Fruit fly (Drosophila melanogaster) whole organism, pupa: ENCODE measurements around the gene CG13003.
A peak's percentile ranks its signal among the peaks of the same experiment; 100 is the strongest.

Source experiments
- CG10348 ChIP-seq: fragments of 200-800 bp; sonication (Bioruptor generic); IDR thresholded peaks from 2 replicates; pipeline ENCODE4 v1.3.6; 2022; ENCODE audit warnings: missing biosample characterization, missing genetic modification characterization
- CG12605 ChIP-seq: fragments of 200-800 bp; sonication (Bioruptor generic); IDR thresholded peaks from 2 replicates; pipeline ENCODE4 v1.3.6; 2022; ENCODE audit warnings: missing biosample characterization, missing genetic modification characterization
- CG13204 ChIP-seq: fragments of 200-800 bp; sonication (Bioruptor generic); optimal IDR thresholded peaks from 2 replicates; lab custom pipeline; 2018; ENCODE audit warnings: missing biosample characterization, mild to moderate bottlenecking, missing genetic modification characterization, moderate library complexity
- CG14655 ChIP-seq: fragments of 200-800 bp; sonication (Bioruptor generic); optimal IDR thresholded peaks from 3 replicates; lab custom pipeline; 2017; ENCODE audit warnings: mild to moderate bottlenecking, missing biosample characterization, missing genetic modification reagents, missing genetic modification characterization
- CG15710 ChIP-seq: fragments of 200-800 bp; sonication (Bioruptor generic); optimal IDR thresholded peaks from 2 replicates; lab custom pipeline; 2018; ENCODE audit warnings: missing biosample characterization, mild to moderate bottlenecking, missing genetic modification characterization, moderate library complexity
- CG17806 ChIP-seq: fragments of 200-800 bp; sonication (Bioruptor generic); optimal IDR thresholded peaks from 2 replicates; lab custom pipeline; 2018; ENCODE audit warnings: missing biosample characterization, mild to moderate bottlenecking, missing genetic modification characterization, moderate library complexity
- CG32121 ChIP-seq: fragments of 200-800 bp; sonication (Bioruptor generic); IDR thresholded peaks from 2 replicates; pipeline ENCODE4 v1.3.6; 2022; ENCODE audit warnings: missing biosample characterization, missing genetic modification characterization
- CG34367 ChIP-seq: fragments of 200-800 bp; sonication (Bioruptor generic); optimal IDR thresholded peaks from 2 replicates; lab custom pipeline; 2018; ENCODE audit warnings: missing biosample characterization, mild to moderate bottlenecking, missing genetic modification characterization
- CG4496 ChIP-seq: fragments of 200-800 bp; sonication (Bioruptor generic); IDR thresholded peaks from 3 replicates; pipeline ENCODE4 v1.3.6; 2022; ENCODE audit warnings: missing biosample characterization, missing genetic modification characterization
- CG8159 ChIP-seq: fragments of 200-800 bp; sonication (Bioruptor generic); optimal IDR thresholded peaks from 3 replicates; lab custom pipeline; 2018; ENCODE audit warnings: missing biosample characterization, mild to moderate bottlenecking, missing genetic modification characterization, moderate library complexity
- CG8301 ChIP-seq: fragments of 200-800 bp; sonication (Bioruptor generic); optimal IDR thresholded peaks from 2 replicates; lab custom pipeline; 2018; ENCODE audit warnings: missing biosample characterization, mild to moderate bottlenecking, missing genetic modification characterization
- CG9948 ChIP-seq: fragments of 200-800 bp; sonication (Bioruptor generic); optimal IDR thresholded peaks from 2 replicates; lab custom pipeline; 2018; ENCODE audit warnings: missing biosample characterization, mild to moderate bottlenecking, missing genetic modification characterization, moderate library complexity
- D1 ChIP-seq: fragments of 200-800 bp; sonication (Bioruptor generic); optimal IDR thresholded peaks from 2 replicates; lab custom pipeline; 2018; ENCODE audit warnings: missing biosample characterization, mild to moderate bottlenecking, missing genetic modification characterization, moderate library complexity
- EcR ChIP-seq: fragments of 200-800 bp; sonication (Bioruptor generic); optimal IDR thresholded peaks from 3 replicates; lab custom pipeline; 2019; ENCODE audit warnings: missing biosample characterization, missing genetic modification characterization, mild to moderate bottlenecking, moderate library complexity, missing genetic modification reagents
- Ets98B ChIP-seq: fragments of 200-800 bp; sonication (Bioruptor generic); IDR thresholded peaks from 2 replicates; pipeline ENCODE4 v1.3.6; 2022; ENCODE audit warnings: missing biosample characterization, missing genetic modification characterization
- Pif1A ChIP-seq: fragments of 200-800 bp; sonication (Bioruptor generic); optimal IDR thresholded peaks from 3 replicates; lab custom pipeline; 2016; ENCODE audit warnings: missing biosample characterization, missing genetic modification characterization
- Pif1B ChIP-seq: fragments of 200-800 bp; sonication (Bioruptor generic); optimal IDR thresholded peaks from 3 replicates; lab custom pipeline; 2016; ENCODE audit warnings: missing biosample characterization, missing genetic modification characterization
- Snoo ChIP-seq: fragments of 200-800 bp; sonication (Bioruptor generic); optimal IDR thresholded peaks from 3 replicates; lab custom pipeline; 2017; ENCODE audit warnings: missing biosample characterization, mild to moderate bottlenecking, missing genetic modification characterization, inconsistent platforms
- fd96Ca ChIP-seq: fragments of 200-800 bp; sonication (Bioruptor generic); IDR thresholded peaks from 3 replicates; pipeline ENCODE4 v1.3.6; 2022; ENCODE audit warnings: missing biosample characterization, missing genetic modification characterization
- gl ChIP-seq: fragments of 200-800 bp; sonication (Bioruptor generic); optimal IDR thresholded peaks from 2 replicates; lab custom pipeline; 2018; ENCODE audit warnings: missing biosample characterization, mild to moderate bottlenecking, missing genetic modification characterization
- rn ChIP-seq: fragments of 200-800 bp; sonication (Bioruptor generic); IDR thresholded peaks from 2 replicates; pipeline ENCODE4 v1.3.6; 2022; ENCODE audit warnings: missing biosample characterization, missing genetic modification characterization

The CG13003 gene

dm6 chrX:16848978-16849377 is 27.4 kb downstream of the CG13003 start:
- TF ChIP-seq CG4496, result peak; percentile 43; the same call in 2 of the 3 replicates
- no peak for TF ChIP-seq fd96Ca (GFP tag; lab: Robert Waterston, UW)
- TF ChIP-seq CG17806, result peak; percentile 4
- TF ChIP-seq CG13204 (GFP tag; lab: Kevin White, UChicago), result no peak
- no peak for TF ChIP-seq CG32121 (GFP tag; lab: Robert Waterston, UW)
- TF ChIP-seq D1, result no peak
- TF ChIP-seq CG9948 (tag; lab: Kevin White, UChicago), result no peak
- TF ChIP-seq Ets98B (GFP tag; lab: Robert Waterston, UW), result peak; percentile 19; the same call in 1 of the 2 replicates
- no peak for TF ChIP-seq gl (tag; lab: Kevin White, UChicago)
- no peak for TF ChIP-seq CG15710 (tag; lab: Kevin White, UChicago)
- no peak for TF ChIP-seq CG10348
- peak; percentile 9 for TF ChIP-seq CG8159 (tag; lab: Kevin White, UChicago)

- TF ChIP-seq CG9948 (tag; lab: Kevin White, UChicago), result no peak
Measured at dm6 chrX:16846575-16846974, 29.8 kb downstream of the CG13003 start.

DNA sequence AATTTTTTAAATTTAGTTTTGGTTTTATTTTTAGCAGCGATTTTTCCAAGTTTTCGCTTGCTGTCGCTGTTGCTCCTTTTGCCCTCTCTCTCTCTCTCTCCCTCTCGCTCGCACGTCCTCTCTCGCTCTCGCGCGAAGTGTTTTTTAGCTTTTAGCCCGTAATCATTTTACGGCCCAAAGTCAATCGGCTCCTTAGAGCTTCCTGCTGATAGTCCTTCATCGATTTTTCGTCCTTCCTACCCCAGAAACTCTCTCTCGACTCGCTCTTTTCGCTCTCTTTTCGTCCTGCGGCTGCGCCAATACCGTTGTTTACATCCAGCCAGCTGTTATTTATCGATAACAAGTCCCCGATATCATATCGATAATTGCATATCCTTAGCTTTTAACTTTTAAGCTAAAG is 32.0 kb downstream of the CG13003 start, which contains the start of gene RSG7:
RSG7 (minus strand) TSS at position 139 of the 400 bp plus-strand sequence.
- no peak for TF ChIP-seq CG4496
- no peak for TF ChIP-seq EcR (GFP tag; lab: Kevin White, UChicago)
- TF ChIP-seq CG32121 (GFP tag; lab: Robert Waterston, UW), result no peak
- no peak for TF ChIP-seq D1
- TF ChIP-seq CG13204 (GFP tag; lab: Kevin White, UChicago), result no peak
- TF ChIP-seq Snoo (tag; lab: Kevin White, UChicago), result no peak
- TF ChIP-seq CG8301, result no peak
- TF ChIP-seq Pif1B (GFP tag; lab: Kevin White, UChicago), result no peak
- TF ChIP-seq CG15710 (tag; lab: Kevin White, UChicago), result no peak
- TF ChIP-seq CG9948 (tag; lab: Kevin White, UChicago), result no peak
- TF ChIP-seq CG12605 (GFP tag; lab: Robert Waterston, UW), result no peak
- TF ChIP-seq fd96Ca (GFP tag; lab: Robert Waterston, UW), result no peak
- no peak for TF ChIP-seq CG14655 (GFP tag; lab: Kevin White, UChicago)
- TF ChIP-seq CG17806, result no peak
- TF ChIP-seq Ets98B (GFP tag; lab: Robert Waterston, UW), result no peak
- TF ChIP-seq rn (GFP tag; lab: Robert Waterston, UW), result no peak
- TF ChIP-seq CG8159 (tag; lab: Kevin White, UChicago), result no peak
- TF ChIP-seq CG34367 (tag; lab: Kevin White, UChicago), result no peak
- no peak for TF ChIP-seq CG10348

dm6 chrX:16839905-16840304 is 36.4 kb downstream of the CG13003 start:
- TF ChIP-seq D1, result peak; percentile 39
- TF ChIP-seq CG32121 (GFP tag; lab: Robert Waterston, UW), result no peak
- TF ChIP-seq Ets98B (GFP tag; lab: Robert Waterston, UW), result no peak
- TF ChIP-seq CG8159 (tag; lab: Kevin White, UChicago), result no peak
- TF ChIP-seq CG13204 (GFP tag; lab: Kevin White, UChicago), result no peak
- TF ChIP-seq, all 21 proteins: peak for 1

DNA sequence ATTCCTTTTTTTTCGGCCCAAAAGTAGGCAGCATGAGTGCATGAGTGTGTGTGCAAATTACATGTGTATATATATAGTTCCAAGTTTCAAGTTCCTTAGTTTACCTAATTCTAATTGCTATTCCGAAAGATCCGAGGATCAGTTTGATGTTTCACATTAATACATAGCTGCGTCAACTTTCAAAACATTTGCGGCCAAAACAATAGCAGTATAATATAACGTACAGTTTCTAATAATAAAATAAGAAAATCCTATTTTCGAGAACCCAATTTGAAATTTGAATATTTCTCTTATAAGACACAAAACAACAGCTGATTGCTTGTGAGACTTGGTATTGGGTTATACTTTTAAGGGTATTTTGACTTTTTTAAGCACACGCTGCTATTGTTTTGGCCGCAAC is 37.3 kb downstream of the CG13003 start:
- peak; percentile 4 for TF ChIP-seq CG8301
- no peak for TF ChIP-seq gl (tag; lab: Kevin White, UChicago)
- TF ChIP-seq fd96Ca (GFP tag; lab: Robert Waterston, UW), result no peak
- TF ChIP-seq EcR (GFP tag; lab: Kevin White, UChicago), result no peak
- peak; percentile 3 for TF ChIP-seq CG14655 (GFP tag; lab: Kevin White, UChicago)

- TF ChIP-seq fd96Ca (GFP tag; lab: Robert Waterston, UW), result 0 out of 3 replicates have a peak, but pooled peaks have one; percentile 24
- TF ChIP-seq Ets98B (GFP tag; lab: Robert Waterston, UW), result no peak
Measured at dm6 chrX:16837588-16838178, 38.7 kb downstream of the CG13003 start.

DNA sequence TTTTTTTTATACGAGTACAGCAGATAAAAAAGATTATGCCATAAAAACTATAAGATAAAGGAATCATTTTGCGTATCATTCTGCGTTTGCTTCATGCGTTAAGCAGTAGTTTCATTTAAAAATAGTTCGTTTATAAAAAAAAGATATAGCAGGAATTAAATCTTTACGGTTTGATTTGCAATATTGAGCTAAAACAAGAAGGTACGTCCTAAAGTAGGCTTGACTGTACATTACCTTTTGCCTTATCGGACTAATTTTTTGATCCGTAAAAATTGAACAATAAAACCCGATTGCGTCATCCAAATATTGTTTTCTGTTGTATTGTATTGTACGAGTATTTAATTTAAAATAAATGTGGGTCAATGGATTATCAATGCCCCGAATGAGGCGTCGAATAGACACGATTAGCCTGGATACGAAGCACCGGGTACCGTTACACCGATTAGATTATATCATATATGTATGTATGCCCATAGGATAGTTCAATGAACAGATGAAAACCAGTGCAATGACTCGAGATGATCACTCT is 39.5 kb downstream of the CG13003 start:
- TF ChIP-seq CG32121 (GFP tag; lab: Robert Waterston, UW) (no peak), CG8159 (tag; lab: Kevin White, UChicago) (no peak), CG14655 (GFP tag; lab: Kevin White, UChicago) (peak; percentile 30), CG34367 (tag; lab: Kevin White, UChicago) (no peak), gl (tag; lab: Kevin White, UChicago) (no peak), Pif1B (GFP tag; lab: Kevin White, UChicago) (no peak), Pif1A (GFP tag; lab: Kevin White, UChicago) (no peak), EcR (GFP tag; lab: Kevin White, UChicago) (peak; percentile 42), CG13204 (GFP tag; lab: Kevin White, UChicago) (no peak), CG17806 (no peak)
